Worm (Caenorhabditis elegans) whole organism, early embryonic: ENCODE results near the gene cyp-13B1.

Source experiments
- ama-1 ChIP-seq: fragments of 150-350 bp; optimal IDR thresholded peaks from 2 replicates; lab custom pipeline; 2014
- ceh-36 ChIP-seq: sonication (generic microtip); optimal IDR thresholded peaks from 2 replicates; lab custom pipeline; 2016; ENCODE audit warnings: missing genetic modification characterization, inconsistent platforms, missing compliant biosample characterization
- ets-7 ChIP-seq: sonication (generic microtip); optimal IDR thresholded peaks from 2 replicates; lab custom pipeline; 2016; ENCODE audit warnings: missing genotype, missing genetic modification characterization, missing compliant biosample characterization

- TF ChIP-seq ceh-36 (tag; lab: Kevin White, UChicago) (no peak), ets-7 (no peak), ama-1 (lab: Kevin White, UChicago) (no peak)
Observed at ce11 chrX:13401311-13401710, 8.1 kb downstream of the cyp-13B1 start.
